Fruit fly (Drosophila melanogaster): Measurements from ENCODE around the gene Pfdn6.

The Pfdn6 gene

DNA sequence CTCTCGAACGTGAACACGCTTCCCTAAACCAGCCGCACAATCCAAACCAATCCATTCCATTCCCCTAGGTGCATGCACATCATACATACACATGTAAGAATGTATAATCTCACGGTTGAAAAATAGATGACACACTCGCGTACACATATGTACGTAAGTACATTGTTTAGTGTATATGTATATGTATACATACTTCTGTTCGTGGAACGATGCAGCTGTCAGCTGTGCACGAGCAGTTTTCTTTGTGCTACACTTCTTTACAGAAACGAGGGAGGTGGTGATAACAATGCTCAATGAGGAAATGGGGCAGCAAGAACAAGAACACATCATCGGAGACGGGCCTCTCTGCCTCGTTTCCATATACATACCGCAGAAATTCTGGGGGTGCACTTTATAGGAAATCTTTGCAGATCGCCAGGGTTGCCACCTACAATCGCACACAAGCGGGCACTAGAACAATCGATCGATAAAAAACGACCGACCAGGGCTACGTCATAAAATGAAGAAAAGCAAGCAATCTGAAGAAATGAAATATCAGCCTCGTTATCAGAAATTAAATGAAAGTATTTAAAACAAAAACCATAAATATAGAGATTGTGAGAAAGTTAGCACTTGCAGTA lies 24.1 kb upstream of the Pfdn6 start (continued):
- TF ChIP-seq Blimp-1 (GFP tag; optimal IDR thresholded peaks at IDR 0.05) (no peak), salr (GFP tag; optimal IDR thresholded peaks at IDR 0.05) (no peak), CG6163 (GFP tag; IDR thresholded peaks at IDR 0.05) (peak; percentile 18; the same call in 1 of the 3 replicates), Eip75B (GFP tag; optimal IDR thresholded peaks at IDR 0.05) (peak; percentile 18), svp (GFP tag) (peak; percentile 63), CG6792 (GFP tag; optimal IDR thresholded peaks at IDR 0.05) (no peak)

DNA sequence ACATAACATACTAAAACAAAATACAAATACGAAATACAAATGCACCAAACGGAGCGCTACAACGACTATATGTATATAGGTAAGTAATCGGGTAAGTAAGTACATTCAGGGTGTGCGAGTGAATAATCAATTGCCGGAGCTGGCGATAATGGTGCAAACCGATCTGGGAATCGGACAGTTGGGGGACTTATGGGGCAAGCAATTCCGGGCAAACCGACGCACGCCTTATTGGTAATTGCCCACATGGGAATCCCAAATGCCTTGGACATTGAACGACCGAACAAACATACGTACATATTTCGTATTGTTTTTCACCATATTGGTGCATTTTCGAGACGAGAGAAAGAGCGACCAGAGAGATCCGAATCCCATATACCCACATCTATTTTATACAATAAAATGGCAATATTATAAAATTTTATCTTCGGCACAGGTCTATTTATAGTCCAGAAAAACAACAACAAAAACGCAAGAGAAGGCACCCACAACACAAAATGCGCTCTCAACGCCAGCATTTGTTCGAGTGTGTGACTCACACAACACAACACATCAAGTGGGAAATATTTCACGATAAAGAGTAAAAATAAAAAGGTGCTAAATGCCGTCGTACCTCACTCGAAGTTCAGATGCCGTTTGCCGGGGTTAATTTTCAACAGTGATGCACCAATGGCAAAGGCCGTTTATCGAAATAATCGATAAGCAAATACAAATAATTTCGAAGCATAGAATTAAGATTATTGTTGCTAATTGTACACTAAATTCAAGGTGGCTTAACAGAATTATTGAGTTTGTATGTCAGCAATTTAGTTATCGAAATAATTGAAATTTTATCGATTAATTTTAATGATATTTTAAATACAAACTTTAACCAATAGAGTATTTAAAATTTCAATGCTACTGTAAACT lies 23.0 kb upstream of the Pfdn6 start:
- peak; percentile 52 for TF ChIP-seq vri (GFP tag; optimal IDR thresholded peaks at IDR 0.05)
- TF ChIP-seq Eip93F (GFP tag; optimal IDR thresholded peaks at IDR 0.05), result peak; percentile 70
- peak; percentile 26 for TF ChIP-seq esn (GFP tag; optimal IDR thresholded peaks at IDR 0.05)
- peak; percentile 12 for TF ChIP-seq Hr39 (GFP tag; optimal IDR thresholded peaks at IDR 0.05)
- peak in 1 of 2 experiments; percentile 30 for TF ChIP-seq ss (GFP tag; optimal IDR thresholded peaks at IDR 0.05)
- peak; percentile 26 for TF ChIP-seq Met (GFP tag; optimal IDR thresholded peaks at IDR 0.05)
- no peak for TF ChIP-seq topi (GFP tag; optimal IDR thresholded peaks at IDR 0.05)
- TF ChIP-seq svp (GFP tag), result peak; percentile 71
- peak; percentile 27 for TF ChIP-seq CG31627 (GFP tag; optimal IDR thresholded peaks at IDR 0.05)
- peak; percentile 15 for TF ChIP-seq CG16779 (tag; optimal IDR thresholded peaks at IDR 0.05)
- TF ChIP-seq fkh (GFP tag; optimal IDR thresholded peaks at IDR 0.05), result no peak
- TF ChIP-seq CG7368 (GFP tag; optimal IDR thresholded peaks at IDR 0.05), result no peak
- TF ChIP-seq Smox (GFP tag; optimal IDR thresholded peaks at IDR 0.05), result no peak
- peak; percentile 13 for TF ChIP-seq Eip78C (GFP tag)

DNA sequence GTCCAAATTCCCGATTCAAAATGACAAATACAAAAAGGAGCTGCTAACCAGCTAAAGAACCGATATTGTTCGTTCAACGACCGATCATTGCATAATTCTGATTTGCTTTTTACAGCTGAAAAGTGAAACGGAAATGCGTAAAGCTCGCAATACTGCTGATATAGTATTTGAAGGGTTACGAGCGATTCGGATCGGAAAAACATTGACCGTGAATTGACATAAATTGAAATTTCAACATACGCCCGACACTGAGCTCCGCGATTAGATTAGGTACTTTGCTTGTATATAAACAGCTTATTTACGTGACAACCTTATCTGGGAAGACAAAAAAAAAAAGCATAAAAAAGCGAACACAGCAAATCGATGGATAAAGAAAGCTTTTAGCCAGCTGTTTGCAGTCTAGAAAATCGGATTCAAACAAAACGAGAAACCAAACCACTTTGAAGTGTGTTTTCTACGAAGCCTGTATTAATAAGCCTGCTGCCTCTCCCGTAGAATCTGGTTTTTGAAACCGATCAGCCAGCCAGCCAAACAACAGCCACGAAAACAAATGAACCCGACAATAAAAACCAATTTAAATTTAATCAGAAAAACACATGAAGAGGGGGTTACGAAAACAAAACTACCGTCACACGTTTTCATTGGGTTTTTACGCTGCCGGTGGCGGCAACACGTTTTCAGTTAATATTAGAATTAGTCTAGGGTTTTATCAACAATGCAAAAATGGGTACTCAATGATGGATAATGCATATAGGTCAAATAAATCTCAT lies 21.8 kb upstream of the Pfdn6 start:
- TF ChIP-seq vri (GFP tag; optimal IDR thresholded peaks at IDR 0.05), result peak; percentile 98
- no peak for TF ChIP-seq Blimp-1 (GFP tag; optimal IDR thresholded peaks at IDR 0.05)
- TF ChIP-seq Eip93F (GFP tag; optimal IDR thresholded peaks at IDR 0.05), result peak; percentile 80
- TF ChIP-seq Eip78C (GFP tag), result peak; percentile 36
- TF ChIP-seq CG31627 (GFP tag; optimal IDR thresholded peaks at IDR 0.05), result no peak

DNA sequence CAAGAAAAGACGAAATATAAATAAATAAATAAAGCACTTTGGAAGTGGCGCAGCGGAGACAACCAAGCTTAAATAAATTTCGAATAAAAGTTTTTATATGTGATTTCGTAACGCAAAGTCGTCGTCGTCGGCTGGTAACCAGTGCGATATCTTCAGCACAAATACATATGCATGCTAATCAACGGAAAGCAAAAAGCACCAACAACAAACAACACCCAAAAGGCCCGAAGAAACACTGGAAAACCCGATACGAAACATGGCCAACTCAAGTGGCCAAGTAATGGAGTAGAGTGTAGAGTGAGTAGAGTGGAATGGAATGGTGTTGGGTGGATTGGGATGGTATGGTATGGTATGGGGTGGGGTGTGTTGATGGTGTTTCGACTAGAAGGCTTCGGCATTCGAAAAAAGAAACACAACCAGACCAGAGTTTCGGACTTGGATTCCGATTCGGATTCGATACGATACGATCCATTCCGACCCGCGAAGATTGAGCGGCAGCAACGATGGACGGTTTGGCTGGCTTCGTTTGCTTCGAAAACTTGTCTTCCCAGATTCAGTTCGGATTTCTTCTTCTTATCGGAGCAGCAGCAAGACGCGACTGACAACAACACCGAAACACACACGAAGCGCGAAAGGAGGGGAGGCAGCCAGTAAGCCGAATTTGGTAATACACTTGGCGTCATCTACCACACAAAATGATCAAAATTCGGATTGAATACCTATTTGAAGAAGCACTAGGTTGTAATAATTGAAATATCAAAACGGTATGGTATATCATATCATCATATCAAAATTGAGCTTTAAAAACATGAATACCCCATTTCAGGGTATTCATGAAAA lies 20.7 kb upstream of the Pfdn6 start:
- TF ChIP-seq CG31627 (GFP tag; optimal IDR thresholded peaks at IDR 0.05) (peak; percentile 99), CG6163 (GFP tag; IDR thresholded peaks at IDR 0.05) (peak; percentile 98), ss (GFP tag; optimal IDR thresholded peaks at IDR 0.05) (peak; percentile 97 to 98), Sox14 (GFP tag; optimal IDR thresholded peaks at IDR 0.05) (peak; percentile 99), CG4318 (GFP tag; optimal IDR thresholded peaks at IDR 0.05) (peak; percentile 94), Eip78C (GFP tag) (peak; percentile 100), vri (GFP tag; optimal IDR thresholded peaks at IDR 0.05) (peak; percentile 98), lz (GFP tag; optimal IDR thresholded peaks at IDR 0.05) (peak; percentile 99), CG7368 (GFP tag; optimal IDR thresholded peaks at IDR 0.05) (peak; percentile 96), CG6808 (GFP tag; optimal IDR thresholded peaks at IDR 0.05) (peak; percentile 98), CG6854 (GFP tag; optimal IDR thresholded peaks at IDR 0.05) (peak; percentile 97), CG32006 (GFP tag; optimal IDR thresholded peaks at IDR 0.05) (peak; percentile 98), CG9139 (GFP tag; optimal IDR thresholded peaks at IDR 0.05) (peak; percentile 89), CG1621 (tag; optimal IDR thresholded peaks at IDR 0.05) (peak; percentile 98), eg (GFP tag; IDR thresholded peaks at IDR 0.05) (peak; percentile 97), spab (GFP tag; optimal IDR thresholded peaks at IDR 0.05) (peak; percentile 95), CG11294 (GFP tag; IDR thresholded peaks at IDR 0.05) (peak; percentile 93), CG34406 (GFP tag; optimal IDR thresholded peaks at IDR 0.05) (peak; percentile 98), salr (GFP tag; optimal IDR thresholded peaks at IDR 0.05) (peak; percentile 96 to 97), Hr4 (GFP tag; optimal IDR thresholded peaks at IDR 0.05) (peak; percentile 98), CG8119 (GFP tag; IDR thresholded peaks at IDR 0.05) (peak; percentile 98), Ets96B (tag; optimal IDR thresholded peaks at IDR 0.05) (peak; percentile 98), Hr39 (GFP tag; optimal IDR thresholded peaks at IDR 0.05) (peak; percentile 99), CG10669 (GFP tag; optimal IDR thresholded peaks at IDR 0.05) (peak; percentile 97), fd85E (GFP tag; optimal IDR thresholded peaks at IDR 0.05) (peak; percentile 92), Gug (GFP tag; IDR thresholded peaks at IDR 0.05) (peak; percentile 93), CG15336 (GFP tag; IDR thresholded peaks at IDR 0.05) (peak; percentile 98)

Data from whole organism, prepupa.